Fruit fly (Drosophila melanogaster) whole organism, wandering third instar larva: ENCODE results near the gene gcm.

Experiments
- Abd-B ChIP-seq: fragments of >200 bp; optimal IDR thresholded peaks from 2 replicates; lab custom pipeline; 2017; ENCODE audit warnings: missing biosample characterization, missing genetic modification characterization
- CG32264 ChIP-seq: fragments of 200-800 bp; sonication (Bioruptor generic); optimal IDR thresholded peaks from 2 replicates; lab custom pipeline; 2016; ENCODE audit warnings: missing biosample characterization, missing genetic modification characterization
- CrebA ChIP-seq: fragments of 200-800 bp; sonication (Bioruptor generic); optimal IDR thresholded peaks from 2 replicates; lab custom pipeline; 2016; ENCODE audit warnings: missing biosample characterization, mild to moderate bottlenecking, missing genetic modification characterization, borderline replicate concordance
- Hr78 ChIP-seq: fragments of >200 bp; optimal IDR thresholded peaks from 2 replicates; lab custom pipeline; 2017; ENCODE audit warnings: missing biosample characterization, missing genetic modification characterization
- Jra ChIP-seq: sonication (Bioruptor generic); optimal IDR thresholded peaks from 2 replicates; lab custom pipeline; 2016; ENCODE audit warnings: missing biosample characterization, missing genetic modification characterization
- Vsx2 ChIP-seq: fragments of 200-300, 225-300 bp; sonication (Bioruptor generic); optimal IDR thresholded peaks from 2 replicates; lab custom pipeline; 2018; ENCODE audit warnings: missing biosample characterization, missing genetic modification characterization; ENCODE audit not compliant: partially characterized antibody
- br ChIP-seq: fragments of 200-800 bp; sonication (Bioruptor generic); optimal IDR thresholded peaks from 2 replicates; lab custom pipeline; 2016; ENCODE audit warnings: missing biosample characterization, missing genetic modification characterization
- fru ChIP-seq: fragments of 200-800 bp; sonication (Bioruptor generic); optimal IDR thresholded peaks from 3 replicates; lab custom pipeline; 2016; ENCODE audit warnings: missing biosample characterization, mild to moderate bottlenecking, missing genetic modification characterization
- h ChIP-seq: fragments of 200-800 bp; sonication (Bioruptor generic); optimal IDR thresholded peaks from 3 replicates; lab custom pipeline; 2016; ENCODE audit warnings: missing biosample characterization, mild to moderate bottlenecking, missing genetic modification characterization
- jim ChIP-seq: fragments of 175-275, 200-325 bp; sonication (Bioruptor generic); optimal IDR thresholded peaks from 2 replicates; lab custom pipeline; 2016; ENCODE audit warnings: missing biosample characterization, mild to moderate bottlenecking, missing genetic modification characterization
- lola ChIP-seq: fragments of >200 bp; optimal IDR thresholded peaks from 2 replicates; lab custom pipeline; 2017; ENCODE audit warnings: missing biosample characterization, missing genetic modification characterization
- pan ChIP-seq: fragments of >200 bp; optimal IDR thresholded peaks from 2 replicates; lab custom pipeline; 2017
- psq ChIP-seq: fragments of 200-800 bp; sonication (Bioruptor generic); optimal IDR thresholded peaks from 3 replicates; lab custom pipeline; 2017; ENCODE audit warnings: missing biosample characterization, mild to moderate bottlenecking, missing genetic modification characterization, moderate library complexity

DNA sequence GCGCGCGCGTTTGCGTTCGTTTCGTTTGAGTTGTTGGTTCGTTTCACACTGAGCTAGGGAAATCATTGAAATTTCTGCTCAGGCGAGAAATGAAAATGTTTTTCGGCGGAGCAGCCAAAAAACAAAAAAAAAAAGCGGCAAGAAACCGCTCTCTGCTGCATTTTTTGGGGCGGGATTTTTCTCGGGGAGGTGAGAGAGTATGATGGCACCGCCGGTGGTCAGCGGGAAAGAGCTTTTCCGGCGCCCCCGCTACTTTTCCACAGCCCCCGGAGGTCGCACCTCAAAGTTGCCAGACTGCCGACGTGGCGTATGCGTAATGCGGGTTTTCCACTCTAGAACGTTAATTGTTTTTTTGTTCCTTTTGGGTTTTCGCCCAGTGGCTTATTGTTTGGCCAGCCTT, 16.2 kb downstream of the gcm start, which contains the start of gene CG46468:
- no peak for TF ChIP-seq Abd-B
- TF ChIP-seq Hr78: no peak
- TF ChIP-seq fru (GFP tag; lab: Kevin White, UChicago): no peak
- TF ChIP-seq Vsx2: no peak
- TF ChIP-seq h (GFP tag; lab: Kevin White, UChicago): no peak
- TF ChIP-seq CrebA (GFP tag; lab: Kevin White, UChicago): no peak
- no peak for TF ChIP-seq jim (GFP tag; lab: Kevin White, UChicago)
- no peak for TF ChIP-seq br (GFP tag; lab: Kevin White, UChicago)
- no peak for TF ChIP-seq Jra
- no peak for TF ChIP-seq CG32264 (GFP tag; lab: Kevin White, UChicago)
- TF ChIP-seq pan (lab: Kevin White, UChicago): no peak
- no peak for TF ChIP-seq psq (GFP tag; lab: Kevin White, UChicago)
- no peak for TF ChIP-seq lola
